Fruit fly (Drosophila melanogaster) Kc167 (cell line): ENCODE results near the gene CG18428.

Source experiments
- Myc ChIP-seq: fragments of >200 bp; optimal IDR thresholded peaks from 2 replicates; lab custom pipeline; 2017; ENCODE audit warnings: missing external identifiers
- Sin3A ChIP-seq: fragments of >200 bp; optimal IDR thresholded peaks from 2 replicates; lab custom pipeline; 2018; ENCODE audit warnings: missing external identifiers
- h ChIP-seq: fragments of >200 bp; optimal IDR thresholded peaks from 3 replicates; lab custom pipeline; 2018; ENCODE audit warnings: missing external identifiers
- insv ChIP-seq: fragments of >200 bp; optimal IDR thresholded peaks from 3 replicates; lab custom pipeline; 2018; ENCODE audit warnings: missing external identifiers
- psq ChIP-seq: fragments of >200 bp; optimal IDR thresholded peaks from 2 replicates; lab custom pipeline; 2017; ENCODE audit warnings: missing external identifiers
- ttk ChIP-seq: sonication (Bioruptor generic); optimal IDR thresholded peaks from 2 replicates; lab custom pipeline; 2017; ENCODE audit warnings: missing external identifiers

The CG18428 gene

DNA sequence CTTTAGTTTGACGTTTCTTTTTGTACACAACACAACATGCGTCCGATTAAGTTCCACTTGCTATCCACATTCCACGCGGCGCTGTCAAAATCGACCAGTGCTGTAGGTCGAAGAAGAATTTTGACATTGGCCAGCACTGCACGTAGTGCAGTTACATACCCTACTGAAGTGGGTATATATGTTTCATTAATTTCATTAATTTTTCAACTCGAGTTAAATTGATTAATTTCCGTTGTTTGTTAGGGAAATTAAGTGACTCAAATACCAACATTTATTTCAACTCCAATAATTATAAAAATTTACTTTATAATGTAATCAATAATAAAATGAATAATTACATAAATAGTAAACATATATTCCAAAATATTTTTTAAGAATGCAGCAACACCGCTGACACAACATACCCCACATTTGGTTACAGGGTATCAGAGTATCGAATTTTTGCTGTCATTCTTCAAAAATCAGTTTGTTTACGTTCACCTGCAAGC lies at the start of gene CG18428, which contains the start of gene eIF4EHP:
CG18428 (plus strand) TSS at position 435 of the 488 bp plus-strand sequence.
eIF4EHP (minus strand) TSS at position 59 of the 488 bp plus-strand sequence.
- TF ChIP-seq insv (lab: Kevin White, UChicago) (no peak), Myc (no peak), ttk (lab: Kevin White, UChicago) (no peak), psq (lab: Kevin White, UChicago) (no peak), Sin3A (lab: Kevin White, UChicago) (no peak), h (no peak)

DNA sequence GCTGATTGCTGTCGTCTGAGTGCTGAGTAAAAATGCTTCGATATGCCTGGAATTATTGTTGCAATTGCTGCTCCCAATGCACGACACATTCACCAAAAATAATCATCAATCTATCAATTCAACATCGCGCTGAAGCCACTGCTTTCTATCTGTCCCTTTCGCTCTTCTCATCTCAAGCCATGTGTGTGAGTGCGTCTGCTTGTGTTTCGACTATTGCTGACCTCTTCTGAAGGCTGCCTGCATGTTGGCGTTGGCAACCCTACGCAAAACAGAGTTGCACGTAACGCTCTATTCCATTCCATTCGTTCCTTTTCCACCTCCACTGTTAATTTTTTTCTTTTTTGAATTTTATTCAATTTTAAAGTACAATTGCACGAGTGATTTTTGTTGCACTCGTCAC lies 43.4 kb upstream of the CG18428 start:
- no peak for TF ChIP-seq h
- no peak for TF ChIP-seq Sin3A (lab: Kevin White, UChicago)
- TF ChIP-seq Myc = no peak
- no peak for TF ChIP-seq ttk (lab: Kevin White, UChicago)

DNA sequence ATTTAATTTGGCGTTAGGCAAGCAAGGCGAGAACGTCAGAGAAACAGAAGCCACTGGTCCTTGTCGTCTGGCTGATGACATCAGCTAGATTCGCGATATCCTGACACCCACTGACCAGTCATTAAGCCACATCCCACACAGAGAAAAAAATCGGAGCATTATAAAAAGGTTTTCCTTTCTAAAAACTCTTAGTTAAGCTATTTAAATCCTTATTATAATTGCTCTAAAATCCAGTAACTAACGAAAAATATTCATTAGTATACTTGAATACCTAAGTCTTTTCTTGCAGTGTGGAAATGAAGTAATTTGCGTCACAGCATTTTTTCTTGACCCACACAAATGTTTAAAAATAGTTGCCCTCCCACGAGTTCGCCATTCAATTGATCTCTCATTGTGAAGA lies 40.3 kb upstream of the CG18428 start:
- no peak for TF ChIP-seq h
- no peak for TF ChIP-seq psq (lab: Kevin White, UChicago)
- TF ChIP-seq Sin3A (lab: Kevin White, UChicago) = no peak
- TF ChIP-seq insv (lab: Kevin White, UChicago) = no peak
- no peak for TF ChIP-seq ttk (lab: Kevin White, UChicago)
- no peak for TF ChIP-seq Myc

DNA sequence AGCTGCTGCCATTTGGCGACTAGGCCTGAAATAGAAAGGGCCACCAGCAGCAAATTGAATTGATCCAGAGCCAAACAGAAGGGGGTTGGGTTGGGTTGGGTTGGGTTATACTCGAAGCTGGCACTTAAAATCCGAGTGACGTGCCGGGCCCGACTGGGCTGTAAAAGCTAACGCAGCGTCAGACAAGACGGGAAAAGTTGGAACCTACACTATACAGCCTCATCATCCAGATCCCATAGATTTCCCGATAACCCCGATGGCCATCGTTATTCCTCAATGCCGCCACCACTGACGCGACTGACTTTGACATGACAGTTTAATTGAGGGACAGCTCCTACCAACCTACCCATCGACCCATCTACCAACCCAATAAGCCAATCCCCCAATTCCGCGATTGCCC lies 39.2 kb upstream of the CG18428 start:
- TF ChIP-seq Myc = no peak
- TF ChIP-seq insv (lab: Kevin White, UChicago) = no peak
- no peak for TF ChIP-seq psq (lab: Kevin White, UChicago)
- TF ChIP-seq h = no peak

DNA sequence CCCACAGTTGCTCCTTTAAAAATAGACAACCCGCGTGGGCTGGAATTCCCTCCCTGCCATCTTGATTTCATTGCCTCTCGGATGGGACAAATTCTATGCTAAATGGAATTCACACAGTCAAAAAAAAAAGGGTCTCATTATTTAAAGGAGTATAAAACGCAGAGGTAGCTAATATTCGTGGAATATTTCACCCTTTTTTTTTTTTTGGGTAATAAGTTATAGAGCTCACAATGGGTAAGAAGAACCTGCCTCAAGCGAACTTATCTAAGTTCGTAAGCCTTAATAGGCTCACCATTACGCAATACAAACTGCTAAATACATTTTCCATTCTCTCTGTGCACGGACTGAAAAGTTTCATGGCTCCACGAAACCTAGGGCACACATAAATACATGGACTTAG lies 35.4 kb upstream of the CG18428 start:
- no peak for TF ChIP-seq psq (lab: Kevin White, UChicago)
- no peak for TF ChIP-seq Sin3A (lab: Kevin White, UChicago)
- no peak for TF ChIP-seq ttk (lab: Kevin White, UChicago)
- TF ChIP-seq insv (lab: Kevin White, UChicago) = no peak
- TF ChIP-seq Myc = no peak
- no peak for TF ChIP-seq h

DNA sequence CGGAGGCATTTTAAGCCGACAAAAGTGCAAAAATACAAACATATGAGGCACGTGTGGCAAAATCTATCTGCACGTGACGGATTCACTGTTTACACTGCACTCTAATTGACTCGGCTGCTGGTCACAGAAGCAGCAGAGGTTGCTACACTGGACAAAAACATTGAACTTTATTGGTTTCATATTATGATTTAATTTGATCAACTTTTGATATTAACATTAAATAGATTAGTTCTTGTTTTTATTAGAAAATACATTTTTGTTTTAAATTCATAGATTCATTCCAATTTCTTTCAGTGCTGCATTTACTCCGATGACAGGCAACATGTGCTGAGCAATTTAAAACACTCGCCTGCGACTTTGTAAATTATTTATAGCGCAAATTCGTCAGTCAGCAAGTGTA lies 30.0 kb upstream of the CG18428 start:
- no peak for TF ChIP-seq insv (lab: Kevin White, UChicago)
- TF ChIP-seq psq (lab: Kevin White, UChicago) = no peak
- no peak for TF ChIP-seq ttk (lab: Kevin White, UChicago)
- no peak for TF ChIP-seq Sin3A (lab: Kevin White, UChicago)
- no peak for TF ChIP-seq Myc
- no peak for TF ChIP-seq h

DNA sequence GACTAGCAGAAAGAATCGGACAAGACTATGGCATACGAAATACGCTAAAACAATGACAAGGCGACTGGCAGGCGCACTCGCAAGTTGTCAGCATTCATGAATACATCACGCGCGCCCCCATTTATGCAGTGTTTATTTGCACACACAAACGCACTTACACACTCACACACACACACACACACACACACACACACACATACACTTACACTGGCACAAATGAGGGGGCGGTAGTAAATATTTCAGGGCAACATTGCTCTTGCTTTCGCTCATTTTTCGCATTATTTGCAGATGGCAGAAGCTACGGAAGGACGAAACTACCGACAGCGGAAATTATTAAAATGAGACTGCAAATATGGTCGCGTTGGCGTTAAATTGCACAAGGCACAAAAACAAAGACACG lies 29.5 kb upstream of the CG18428 start:
- no peak for TF ChIP-seq Myc
- no peak for TF ChIP-seq insv (lab: Kevin White, UChicago)
- TF ChIP-seq psq (lab: Kevin White, UChicago) = no peak
- TF ChIP-seq ttk (lab: Kevin White, UChicago) = no peak
- no peak for TF ChIP-seq Sin3A (lab: Kevin White, UChicago)
- TF ChIP-seq h = no peak

DNA sequence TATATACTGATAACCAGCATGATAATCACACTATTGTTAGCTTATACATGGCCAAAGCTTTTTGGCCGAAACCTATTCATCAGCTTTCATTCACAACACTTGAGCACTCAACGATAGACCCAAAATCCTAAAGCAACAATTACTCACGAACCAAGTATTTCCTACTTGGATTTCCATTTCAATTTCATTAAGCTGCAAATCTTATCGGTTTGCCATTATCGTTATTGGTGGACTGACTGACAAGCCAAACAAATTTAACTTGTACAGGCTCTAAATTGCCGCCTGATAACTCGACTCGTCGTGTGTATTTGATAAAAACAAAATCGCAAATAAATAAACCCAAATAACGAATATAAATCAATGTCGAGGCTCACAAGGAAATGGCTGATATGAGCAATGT lies 24.2 kb upstream of the CG18428 start:
- TF ChIP-seq insv (lab: Kevin White, UChicago) (no peak), psq (lab: Kevin White, UChicago) (no peak), h (no peak), Myc (no peak), Sin3A (lab: Kevin White, UChicago) (no peak), ttk (lab: Kevin White, UChicago) (no peak)

DNA sequence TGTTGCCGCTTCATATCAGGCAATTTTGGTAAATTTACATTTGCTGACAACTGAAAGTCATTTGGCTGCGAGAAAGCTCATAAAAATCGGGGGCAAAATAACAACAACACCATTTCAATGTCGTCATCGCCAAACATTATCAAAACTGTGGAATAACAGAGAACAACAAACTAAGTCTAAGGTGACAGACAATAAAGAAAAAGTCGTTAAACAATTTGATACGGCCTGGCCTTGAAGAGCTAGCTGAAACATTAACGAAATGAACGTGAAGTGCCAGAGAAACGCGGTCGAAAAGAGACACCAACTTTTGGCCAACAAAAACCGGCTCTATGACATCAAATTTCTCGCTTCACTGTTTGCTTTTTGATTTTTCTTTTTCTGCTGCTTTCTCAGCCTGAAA lies 19.0 kb upstream of the CG18428 start:
- no peak for TF ChIP-seq Sin3A (lab: Kevin White, UChicago)
- TF ChIP-seq ttk (lab: Kevin White, UChicago) = no peak
- TF ChIP-seq insv (lab: Kevin White, UChicago) = no peak
- no peak for TF ChIP-seq h

DNA sequence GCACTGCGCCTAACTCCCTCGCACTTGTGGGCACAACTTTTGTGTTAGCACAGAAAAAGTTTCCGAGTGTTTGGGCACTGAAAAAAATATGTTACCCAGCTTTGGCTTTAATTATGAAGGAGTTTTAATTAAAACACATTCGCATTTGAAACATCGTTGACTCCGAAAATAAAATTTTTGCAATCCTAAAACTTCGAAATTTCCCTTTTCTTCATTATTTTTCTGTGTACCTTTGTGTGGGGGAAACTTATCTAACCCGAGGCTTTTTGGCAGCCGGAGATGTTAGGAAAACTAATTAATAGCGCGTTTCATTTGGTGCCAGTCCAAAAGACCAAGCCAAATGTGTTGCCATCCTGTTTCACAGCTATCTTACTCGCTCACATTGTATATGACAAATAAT lies 17.5 kb upstream of the CG18428 start:
- TF ChIP-seq h (no peak), ttk (lab: Kevin White, UChicago) (no peak), Sin3A (lab: Kevin White, UChicago) (no peak), Myc (no peak), insv (lab: Kevin White, UChicago) (no peak), psq (lab: Kevin White, UChicago) (no peak)

DNA sequence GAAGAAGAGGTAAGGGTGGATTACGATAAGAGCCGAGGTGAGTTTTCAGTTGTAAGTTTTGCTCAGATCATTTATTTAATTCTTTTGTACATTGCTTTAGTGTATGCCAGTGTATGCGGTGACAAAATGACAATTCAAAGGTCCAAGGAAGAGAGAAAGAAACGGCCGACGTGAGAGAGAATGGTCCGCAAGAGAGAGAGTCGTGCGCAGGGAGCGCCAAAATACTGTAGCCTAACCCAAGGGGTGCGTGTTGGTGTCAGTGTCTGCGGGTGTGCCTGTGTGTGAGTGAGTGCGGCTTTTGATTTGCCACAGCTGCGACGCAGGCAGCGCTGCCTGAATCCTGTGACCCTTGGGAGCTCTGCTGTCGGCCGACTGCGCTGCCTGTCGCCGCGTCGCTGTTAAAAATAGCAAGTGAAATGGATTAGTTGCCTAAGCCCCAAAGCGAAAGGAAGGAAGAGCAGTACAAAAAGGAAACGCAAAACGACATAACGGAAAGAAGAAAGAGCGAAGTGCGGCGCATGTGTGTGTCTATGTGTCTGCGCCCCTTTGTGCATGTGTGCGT lies 16.5 kb upstream of the CG18428 start:
- no peak for TF ChIP-seq Sin3A (lab: Kevin White, UChicago)
- TF ChIP-seq insv (lab: Kevin White, UChicago) = no peak
- no peak for TF ChIP-seq Myc
- no peak for TF ChIP-seq psq (lab: Kevin White, UChicago)
- no peak for TF ChIP-seq h
- no peak for TF ChIP-seq ttk (lab: Kevin White, UChicago)

DNA sequence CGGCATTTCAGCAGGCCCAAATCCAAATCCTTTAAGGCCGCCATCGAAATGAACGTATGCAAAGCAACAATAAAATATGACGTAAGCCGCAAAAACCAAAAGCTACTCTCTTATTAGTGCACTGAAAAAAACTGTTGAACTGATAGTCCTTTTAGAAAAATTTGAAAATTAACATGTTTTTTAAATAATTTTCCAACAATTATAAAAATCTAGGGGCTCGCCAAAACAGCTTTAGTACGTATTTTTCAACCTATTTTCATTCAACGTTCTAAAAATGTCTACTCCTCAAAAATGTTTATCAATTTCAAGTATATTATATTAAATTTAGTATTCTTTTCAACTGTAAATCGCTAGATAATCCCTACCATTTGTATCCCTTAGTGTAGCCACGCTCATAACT lies 15.7 kb upstream of the CG18428 start:
- TF ChIP-seq psq (lab: Kevin White, UChicago) = no peak
- TF ChIP-seq h = no peak
- no peak for TF ChIP-seq ttk (lab: Kevin White, UChicago)
- TF ChIP-seq insv (lab: Kevin White, UChicago) = no peak
- no peak for TF ChIP-seq Myc
